Worm (Caenorhabditis elegans) whole organism, L1 larva: ENCODE data around the gene C34C12.6.
A peak's percentile ranks its signal among the peaks of the same experiment; 100 is the strongest.
"Not testable (repeated sequence)": the region's sequence is repeated elsewhere in the genome, so short reads cannot be mapped to it uniquely, and the experiment has no call there.

Experiments used
- F16B12.6 ChIP-seq: fragments of 150-350 bp; optimal IDR thresholded peaks from 2 replicates; lab custom pipeline; 2014; ENCODE audit warnings: missing biosample characterization, missing genetic modification characterization
- Y116A8C.19 ChIP-seq: sonication (generic microtip); optimal IDR thresholded peaks from 2 replicates; lab custom pipeline; 2016; ENCODE audit warnings: missing compliant biosample characterization, missing genetic modification characterization, borderline replicate concordance
- aha-1 ChIP-seq: fragments of 150-350 bp; optimal IDR thresholded peaks from 2 replicates; lab custom pipeline; 2014; ENCODE audit warnings: missing biosample characterization, missing genetic modification characterization
- alr-1 ChIP-seq: fragments of 200-800 bp; sonication (Bioruptor generic); optimal IDR thresholded peaks from 2 replicates; lab custom pipeline; 2018; ENCODE audit warnings: borderline replicate concordance, mild to moderate bottlenecking, missing genetic modification characterization, missing compliant biosample characterization
- ama-1 ChIP-seq: fragments of 150-350 bp; optimal IDR thresholded peaks from 2 replicates; lab custom pipeline; 2014
- ceh-63 ChIP-seq: fragments of 200-800 bp; sonication (Bioruptor generic); optimal IDR thresholded peaks from 2 replicates; lab custom pipeline; 2018; ENCODE audit warnings: mild to moderate bottlenecking, missing genetic modification characterization, missing compliant biosample characterization
- ceh-88 ChIP-seq: fragments of 200-800 bp; sonication (Bioruptor generic); IDR thresholded peaks from 2 replicates; pipeline ENCODE4 v1.3.6; 2022; ENCODE audit warnings: missing genetic modification characterization, missing compliant biosample characterization
- ceh-90 ChIP-seq: sonication (generic microtip); optimal IDR thresholded peaks from 2 replicates; lab custom pipeline; 2016; ENCODE audit warnings: missing genetic modification characterization, missing compliant biosample characterization
- ces-1 ChIP-seq: fragments of 150-350 bp; optimal IDR thresholded peaks from 2 replicates; lab custom pipeline; 2014; ENCODE audit warnings: missing biosample characterization, missing genetic modification reagents, missing genetic modification characterization
- dsc-1 ChIP-seq: sonication (generic microtip); optimal IDR thresholded peaks from 2 replicates; lab custom pipeline; 2016; ENCODE audit warnings: mild to moderate bottlenecking, missing genetic modification characterization, missing compliant biosample characterization
- efl-1 ChIP-seq, 4 experiments: fragments of 150-350 bp; optimal IDR thresholded peaks in 3 of 4; peaks in 1 of 4; 1 replicate in 1 of 4; 2 replicates in 3 of 4; lab custom pipeline; 2014; ENCODE audit warnings: missing biosample characterization in 2 of 4, missing genetic modification characterization in 2 of 4, missing genetic modification reagents in 2 of 4
- elt-2 ChIP-seq: sonication (generic microtip); optimal IDR thresholded peaks from 2 replicates; lab custom pipeline; 2016; ENCODE audit warnings: missing genetic modification characterization, mild to moderate bottlenecking, inconsistent platforms, missing compliant biosample characterization, missing genetic modification reagents
- fkh-4 ChIP-seq: sonication (generic microtip); optimal IDR thresholded peaks from 2 replicates; lab custom pipeline; 2016; ENCODE audit warnings: missing compliant biosample characterization, missing genetic modification characterization, borderline replicate concordance
- grh-1 ChIP-seq: fragments of 200-800 bp; sonication (Bioruptor generic); IDR thresholded peaks from 2 replicates; pipeline ENCODE4 v1.3.6; 2022; ENCODE audit warnings: missing genetic modification reagents, missing genetic modification characterization, missing compliant biosample characterization
- hpl-2 ChIP-seq: fragments of 150-350 bp; optimal IDR thresholded peaks from 2 replicates; lab custom pipeline; 2014; ENCODE audit warnings: missing biosample characterization, missing genetic modification reagents, missing genetic modification characterization
- isw-1 ChIP-seq: fragments of 200-800 bp; sonication (Bioruptor generic); IDR thresholded peaks from 2 replicates; pipeline ENCODE4 v1.3.6; 2022; ENCODE audit warnings: missing genetic modification characterization, missing compliant biosample characterization
- jun-1 ChIP-seq: fragments of 150-350 bp; optimal IDR thresholded peaks from 2 replicates; lab custom pipeline; 2014; ENCODE audit warnings: missing biosample characterization, missing genetic modification reagents, missing genetic modification characterization
- lin-14 ChIP-seq: fragments of 200-800 bp; sonication (Bioruptor generic); optimal IDR thresholded peaks from 2 replicates; lab custom pipeline; 2018; ENCODE audit warnings: mild to moderate bottlenecking, missing genetic modification characterization, moderate library complexity, missing compliant biosample characterization
- lin-15B ChIP-seq: fragments of 150-350 bp; sonication (generic microtip); optimal IDR thresholded peaks from 3 replicates; lab custom pipeline; 2014; ENCODE audit warnings: missing biosample characterization, missing genetic modification characterization
- lin-39 ChIP-seq: fragments of 150-350 bp; optimal IDR thresholded peaks from 2 replicates; lab custom pipeline; 2014; ENCODE audit warnings: missing biosample characterization, missing genetic modification reagents, missing genetic modification characterization
- lir-3 ChIP-seq: sonication (generic microtip); optimal IDR thresholded peaks from 2 replicates; lab custom pipeline; 2016; ENCODE audit warnings: mild to moderate bottlenecking, missing genetic modification characterization, moderate library complexity, missing compliant biosample characterization; ENCODE audit not compliant: poor library complexity
- lsy-2 ChIP-seq, 2 experiments: fragments of 150-350 bp; optimal IDR thresholded peaks; 2 replicates each; lab custom pipeline; 2014; ENCODE audit warnings: missing biosample characterization in 2 of 2, missing genetic modification characterization in 2 of 2
- mdl-1 ChIP-seq, 2 experiments: fragments of 150-350 bp; optimal IDR thresholded peaks; 2 replicates each; lab custom pipeline; 2014 to 2017; ENCODE audit warnings: missing biosample characterization in 2 of 2, missing genetic modification characterization in 2 of 2, inconsistent platforms in 1 of 2
- nhr-12 ChIP-seq: sonication (generic microtip); optimal IDR thresholded peaks from 2 replicates; lab custom pipeline; 2017; ENCODE audit warnings: missing biosample characterization, missing genetic modification characterization
- nhr-28 ChIP-seq: fragments of 150-350 bp; optimal IDR thresholded peaks from 2 replicates; lab custom pipeline; 2014; ENCODE audit warnings: missing biosample characterization, missing genetic modification characterization
- nhr-76 ChIP-seq: sonication (generic microtip); optimal IDR thresholded peaks from 2 replicates; lab custom pipeline; 2017; ENCODE audit warnings: missing biosample characterization, missing genetic modification characterization
- nhr-90 ChIP-seq: sonication (generic microtip); optimal IDR thresholded peaks from 2 replicates; lab custom pipeline; 2016; ENCODE audit warnings: mild to moderate bottlenecking, missing genetic modification characterization, missing compliant biosample characterization; ENCODE audit not compliant: poor library complexity
- pag-3 ChIP-seq: sonication (generic microtip); optimal IDR thresholded peaks from 2 replicates; lab custom pipeline; 2017; ENCODE audit warnings: missing genetic modification characterization, mild to moderate bottlenecking, missing compliant biosample characterization, antibody characterized with exemption, borderline replicate concordance; ENCODE audit not compliant: insufficient read depth
- pax-3 ChIP-seq: fragments of 200-800 bp; sonication (Bioruptor generic); optimal IDR thresholded peaks from 2 replicates; lab custom pipeline; 2018; ENCODE audit warnings: mild to moderate bottlenecking, missing genetic modification characterization, moderate library complexity, missing compliant biosample characterization
- rnt-1 ChIP-seq: sonication (generic microtip); optimal IDR thresholded peaks from 2 replicates; lab custom pipeline; 2016; ENCODE audit warnings: mild to moderate bottlenecking, missing genetic modification characterization, moderate library complexity, missing compliant biosample characterization
- skn-1 ChIP-seq: fragments of 150-350 bp; optimal IDR thresholded peaks from 2 replicates; lab custom pipeline; 2014; ENCODE audit warnings: missing biosample characterization, missing genetic modification characterization
- snpc-4 ChIP-seq: fragments of 150-350 bp; optimal IDR thresholded peaks from 2 replicates; lab custom pipeline; 2014; ENCODE audit warnings: missing biosample characterization, missing genetic modification characterization
- snu-23 ChIP-seq: sonication (generic microtip); optimal IDR thresholded peaks from 2 replicates; lab custom pipeline; 2016; ENCODE audit warnings: missing genetic modification characterization, missing compliant biosample characterization
- sox-4 ChIP-seq: sonication (generic microtip); optimal IDR thresholded peaks from 2 replicates; lab custom pipeline; 2016; ENCODE audit warnings: missing genetic modification characterization, missing compliant biosample characterization
- tbx-2 ChIP-seq: sonication (generic microtip); optimal IDR thresholded peaks from 2 replicates; lab custom pipeline; 2016; ENCODE audit warnings: missing genetic modification characterization, missing compliant biosample characterization
- unc-30 ChIP-seq: sonication (generic microtip); optimal IDR thresholded peaks from 2 replicates; lab custom pipeline; 2017; ENCODE audit warnings: missing biosample characterization, missing genetic modification characterization
- unc-62 ChIP-seq: fragments of 150-350 bp; optimal IDR thresholded peaks from 2 replicates; lab custom pipeline; 2014; ENCODE audit warnings: missing biosample characterization, missing genetic modification reagents, missing genetic modification characterization
- unc-86 ChIP-seq: sonication (generic microtip); optimal IDR thresholded peaks from 2 replicates; lab custom pipeline; 2016; ENCODE audit warnings: missing genetic modification characterization, missing compliant biosample characterization
- unc-98 ChIP-seq: fragments of 200-800 bp; sonication (Bioruptor generic); IDR thresholded peaks from 2 replicates; pipeline ENCODE4 v1.3.6; 2022; ENCODE audit warnings: missing genetic modification characterization, missing compliant biosample characterization
- xbp-1 ChIP-seq: sonication (generic microtip); optimal IDR thresholded peaks from 2 replicates; lab custom pipeline; 2016; ENCODE audit warnings: missing genetic modification characterization, missing compliant biosample characterization
- zag-1 ChIP-seq: fragments of 150-350 bp; optimal IDR thresholded peaks from 2 replicates; lab custom pipeline; 2014; ENCODE audit warnings: missing biosample characterization, missing genetic modification characterization
- ztf-11 ChIP-seq, 2 experiments: sonication (generic microtip); optimal IDR thresholded peaks; 2 replicates each; lab custom pipeline; 2016 to 2017; ENCODE audit warnings: missing genetic modification characterization in 2 of 2, missing biosample characterization in 1 of 2, missing compliant biosample characterization in 1 of 2

The C34C12.6 gene

DNA sequence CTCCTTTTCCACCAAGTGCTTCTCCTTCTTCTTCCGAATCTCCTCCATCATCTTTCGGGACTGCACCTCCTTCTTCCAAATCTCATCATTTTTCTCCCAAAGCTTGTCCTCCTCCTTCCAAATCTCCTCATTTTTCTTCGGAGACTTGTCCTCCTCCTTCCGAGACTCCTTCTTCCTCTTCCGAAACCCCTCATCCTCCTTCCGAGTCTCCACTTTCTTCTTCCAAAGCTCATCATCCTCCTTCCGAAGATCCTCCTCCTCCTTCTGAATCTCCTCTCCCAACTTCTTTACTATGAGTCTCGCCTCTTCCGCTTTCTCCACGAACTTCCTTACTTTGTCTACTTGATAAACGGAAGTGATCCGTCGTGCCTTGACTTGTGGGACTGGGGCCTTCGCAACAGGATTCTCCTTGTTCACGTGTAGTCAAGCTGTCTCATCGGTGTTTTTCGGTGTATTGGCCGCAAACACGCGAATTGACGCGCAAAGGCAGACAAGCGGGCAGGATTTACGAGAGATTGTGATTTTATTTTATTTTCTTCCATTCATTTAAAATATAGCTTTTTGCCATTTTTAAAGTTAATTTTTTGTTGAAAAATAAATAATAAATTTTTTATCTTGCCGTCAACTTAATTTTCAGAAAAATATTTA lies 29.7 kb upstream of the C34C12.6 start, which contains the start of the genes K01A11.3 and C34C12.12:
K01A11.3 (minus strand) TSS at position 51 of the 648 bp plus-strand sequence.
C34C12.12 (plus strand) TSS at position 632 of the 648 bp plus-strand sequence.
- TF ChIP-seq lsy-2 (tag; optimal IDR thresholded peaks at IDR 0.05; lab: Kevin White, UChicago): peak in 1 of 2 experiments; percentile 26
- TF ChIP-seq F16B12.6: peak; percentile 65
- TF ChIP-seq unc-30: no peak
- no peak for TF ChIP-seq elt-2 (tag; lab: Kevin White, UChicago)
- TF ChIP-seq unc-62: no peak
- TF ChIP-seq dsc-1 (tag; lab: Kevin White, UChicago): no peak
- peak in 1 of 2 experiments; percentile 22 for TF ChIP-seq efl-1 (optimal IDR thresholded peaks at IDR 0.05; lab: Kevin White, UChicago)
- peak in 1 of 2 experiments; percentile 9 for TF ChIP-seq efl-1 (GFP tag; optimal IDR thresholded peaks at IDR 0.05 in 1 of 2; lab: Kevin White, UChicago)

- not testable (repeated sequence) for TF ChIP-seq pag-3; ceh-90 (tag; lab: Kevin White, UChicago); lsy-2 (tag; optimal IDR thresholded peaks at IDR 0.05; lab: Kevin White, UChicago)
Observed at ce11 chrIII:3453486-3453885, 28.9 kb upstream of the C34C12.6 start, which contains the start of gene C34C12.2. Gene C34C12.2, plus strand, starts transcription at chrIII:3453786.

DNA sequence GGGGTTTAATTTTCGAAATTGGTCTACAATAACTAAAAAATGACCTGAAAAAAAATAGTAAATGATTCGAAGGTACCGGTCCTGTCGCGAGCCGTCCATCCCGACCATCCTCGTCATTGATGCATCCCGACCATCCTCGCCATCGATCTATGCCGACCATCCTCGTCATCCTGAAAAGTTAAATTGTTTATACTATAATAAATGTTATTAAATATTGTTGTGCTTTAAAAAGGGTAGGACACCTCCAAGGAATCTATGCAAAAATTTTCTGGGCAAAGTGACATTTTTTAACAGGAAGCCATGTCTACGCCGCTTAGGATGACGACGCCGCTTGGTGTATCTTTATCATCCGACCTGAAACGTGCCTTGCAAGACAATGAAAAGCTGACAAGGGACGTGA lies 28.3 kb upstream of the C34C12.6 start, which contains the start of gene C34C12.1:
C34C12.1 (plus strand) TSS at position 301 of the 400 bp plus-strand sequence.
- not testable (repeated sequence) for TF ChIP-seq unc-62; unc-86 (tag; lab: Kevin White, UChicago); isw-1
- TF ChIP-seq, all 84 proteins: peak for 0; not testable (repeated sequence) for 84

DNA sequence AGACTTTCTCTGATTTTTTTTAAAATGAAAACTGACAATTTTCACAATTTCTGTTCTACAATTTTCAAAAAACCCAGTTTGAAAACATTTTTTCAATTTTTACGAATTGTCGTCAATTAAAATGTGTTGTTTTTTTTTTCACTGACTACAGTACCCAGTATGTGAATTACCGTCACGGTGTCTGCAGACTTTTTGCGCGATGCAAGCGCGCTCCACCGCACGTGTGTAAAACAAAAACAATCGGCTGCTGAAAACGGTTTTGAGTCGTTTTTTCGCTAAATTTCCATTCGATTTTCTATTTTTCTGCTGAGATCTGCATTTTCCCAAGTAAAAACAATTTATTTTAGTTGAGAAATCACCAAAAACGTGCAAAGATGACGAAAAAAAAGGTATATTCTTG lies 26.2 kb upstream of the C34C12.6 start:
- TF ChIP-seq lin-15B (tag; lab: Kevin White, UChicago) (peak; percentile 99), tbx-2 (tag; lab: Kevin White, UChicago) (peak; percentile 99), nhr-28 (tag; lab: Kevin White, UChicago) (no peak), xbp-1 (peak; percentile 99), unc-62 (no peak), unc-86 (tag; lab: Kevin White, UChicago) (peak; percentile 97), dsc-1 (tag; lab: Kevin White, UChicago) (peak; percentile 99), fkh-4 (tag; lab: Kevin White, UChicago) (peak; percentile 92), Y116A8C.19 (tag; lab: Kevin White, UChicago) (peak; percentile 62), sox-4 (peak; percentile 93), rnt-1 (tag; lab: Kevin White, UChicago) (peak; percentile 97), jun-1 (tag; lab: Kevin White, UChicago) (peak; percentile 96), pag-3 (no peak), hpl-2 (GFP tag; lab: Kevin White, UChicago) (peak; percentile 99), lir-3 (tag; lab: Kevin White, UChicago) (peak; percentile 89), isw-1 (peak; percentile 98), pax-3 (peak; percentile 97), nhr-90 (peak; percentile 99), nhr-12 (no peak), aha-1 (peak; percentile 83), snpc-4 (tag; lab: Kevin White, UChicago) (peak; percentile 89), grh-1 (GFP tag; lab: Robert Waterston, UW) (peak; percentile 97), lin-14 (GFP tag; lab: Kevin White, UChicago) (peak; percentile 97), ama-1 (peak; percentile 80), ces-1 (peak; percentile 69), ceh-63 (GFP tag; lab: Kevin White, UChicago) (peak; percentile 71), ceh-88 (GFP tag; lab: Robert Waterston, UW) (peak; percentile 96), mdl-1 (tag; optimal IDR thresholded peaks at IDR 0.05; lab: Kevin White, UChicago) (peak in 1 of 2 experiments; percentile 94), alr-1 (tag; lab: Kevin White, UChicago) (no peak), unc-30 (no peak), snu-23 (GFP tag; lab: Kevin White, UChicago) (peak; percentile 99), zag-1 (tag; lab: Kevin White, UChicago) (peak; percentile 68), ztf-11 (tag; optimal IDR thresholded peaks at IDR 0.05; lab: Kevin White, UChicago) (peak in 1 of 2 experiments; percentile 93), skn-1 (peak; percentile 86), nhr-76 (tag; lab: Kevin White, UChicago) (peak; percentile 53), unc-98 (GFP tag; lab: Robert Waterston, UW) (peak; percentile 82; the same call in 1 of the 2 replicates), F16B12.6 (peak; percentile 100), lin-39 (tag; lab: Kevin White, UChicago) (peak; percentile 91)
